Fruit fly (Drosophila melanogaster): ENCODE data around the gene sNPF-R.

DNA sequence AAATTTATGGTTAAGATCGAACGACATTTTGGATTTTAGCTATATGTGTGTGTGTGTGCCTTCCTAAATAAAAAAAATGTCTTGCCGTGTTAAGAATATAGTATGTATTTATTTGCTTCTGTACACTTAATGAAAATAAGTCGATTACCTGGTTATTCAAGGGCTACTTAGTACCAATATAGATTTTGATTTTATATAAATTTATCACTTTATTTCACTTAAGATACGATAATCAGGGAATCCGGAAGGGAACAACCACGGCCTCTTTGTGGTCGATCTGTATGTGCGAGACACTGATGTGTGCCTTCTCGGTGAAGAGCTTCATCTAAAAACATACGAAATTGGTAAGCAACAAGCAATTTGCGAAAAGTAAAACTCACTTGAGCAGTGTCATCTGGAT lies 61.1 kb downstream of the sNPF-R start, which contains the start of gene CG14183:
- TF ChIP-seq pad (GFP tag; optimal IDR thresholded peaks at IDR 0.05) (no peak), CG7045 (GFP tag; optimal IDR thresholded peaks at IDR 0.05) (no peak), kay (GFP tag; ENCODE audit: borderline replicate concordance) (no peak), cnc (optimal IDR thresholded peaks at IDR 0.05) (no peak), tj (GFP tag; optimal IDR thresholded peaks at IDR 0.05) (no peak), CG14711 (tag; optimal IDR thresholded peaks at IDR 0.05) (no peak)
